Fruit fly (Drosophila melanogaster) Kc167 (cell line): ENCODE data around the gene fiz.

Experiments
- Myc ChIP-seq: fragments of >200 bp; optimal IDR thresholded peaks from 2 replicates; lab custom pipeline; 2017; ENCODE audit warnings: missing external identifiers
- Sin3A ChIP-seq: fragments of >200 bp; optimal IDR thresholded peaks from 2 replicates; lab custom pipeline; 2018; ENCODE audit warnings: missing external identifiers
- h ChIP-seq: fragments of >200 bp; optimal IDR thresholded peaks from 3 replicates; lab custom pipeline; 2018; ENCODE audit warnings: missing external identifiers
- insv ChIP-seq: fragments of >200 bp; optimal IDR thresholded peaks from 3 replicates; lab custom pipeline; 2018; ENCODE audit warnings: missing external identifiers
- psq ChIP-seq: fragments of >200 bp; optimal IDR thresholded peaks from 2 replicates; lab custom pipeline; 2017; ENCODE audit warnings: missing external identifiers

dm6 chrX:14936250-14936649, 26.7 kb upstream of the fiz start:
- TF ChIP-seq insv (lab: Kevin White, UChicago) (no peak), Sin3A (lab: Kevin White, UChicago) (no peak), psq (no peak), h (lab: Kevin White, UChicago) (no peak), Myc (lab: Kevin White, UChicago) (no peak)
